Fruit fly (Drosophila melanogaster) whole organism, embryonic: Measurements from ENCODE around the gene CG14280.

Source experiments
- CG17361 ChIP-seq: fragments of 200-800 bp; sonication (Bioruptor generic); IDR thresholded peaks from 3 replicates; pipeline ENCODE4 v1.3.6; 2022; ENCODE audit warnings: missing biosample characterization, missing genetic modification characterization
- CG2129 ChIP-seq: fragments of 200-800 bp; sonication (Bioruptor generic); IDR thresholded peaks from 2 replicates; pipeline ENCODE4 v1.3.6; 2022; ENCODE audit warnings: missing biosample characterization, missing genetic modification characterization; ENCODE audit not compliant: partially characterized antibody
- CG7786 ChIP-seq: fragments of 200-800 bp; sonication (Bioruptor generic); optimal IDR thresholded peaks from 2 replicates; lab custom pipeline; 2016; ENCODE audit warnings: missing biosample characterization, missing genetic modification characterization
- CoRest ChIP-seq: fragments of 200-800 bp; sonication (Bioruptor generic); optimal IDR thresholded peaks from 3 replicates; lab custom pipeline; 2018; ENCODE audit warnings: missing biosample characterization, mild to moderate bottlenecking, missing genetic modification characterization, moderate library complexity
- Ets65A ChIP-seq: fragments of 200-800 bp; sonication (Bioruptor generic); peaks from one replicate; lab custom pipeline; 2016; ENCODE audit warnings: missing biosample characterization, missing genetic modification characterization
- MTF-1 ChIP-seq: fragments of 200-800 bp; sonication (Bioruptor generic); optimal IDR thresholded peaks from 2 replicates; lab custom pipeline; 2018; ENCODE audit warnings: missing biosample characterization, mild to moderate bottlenecking, missing genetic modification characterization, borderline replicate concordance
- Xrp1 ChIP-seq: fragments of 200-800 bp; sonication (Bioruptor generic); IDR thresholded peaks from 2 replicates; pipeline ENCODE4 v1.3.6; 2022; ENCODE audit warnings: missing biosample characterization, missing genetic modification characterization
- nom ChIP-seq: fragments of 200-800 bp; sonication (Bioruptor generic); optimal IDR thresholded peaks from 2 replicates; lab custom pipeline; 2017; ENCODE audit warnings: missing biosample characterization, missing genetic modification characterization, mild to moderate bottlenecking, moderate library complexity, missing genetic modification reagents
- slp2 ChIP-seq: fragments of 200-800 bp; sonication (Bioruptor generic); optimal IDR thresholded peaks from 2 replicates; lab custom pipeline; 2016; ENCODE audit warnings: missing biosample characterization, missing genetic modification characterization

CG14280 gene

DNA sequence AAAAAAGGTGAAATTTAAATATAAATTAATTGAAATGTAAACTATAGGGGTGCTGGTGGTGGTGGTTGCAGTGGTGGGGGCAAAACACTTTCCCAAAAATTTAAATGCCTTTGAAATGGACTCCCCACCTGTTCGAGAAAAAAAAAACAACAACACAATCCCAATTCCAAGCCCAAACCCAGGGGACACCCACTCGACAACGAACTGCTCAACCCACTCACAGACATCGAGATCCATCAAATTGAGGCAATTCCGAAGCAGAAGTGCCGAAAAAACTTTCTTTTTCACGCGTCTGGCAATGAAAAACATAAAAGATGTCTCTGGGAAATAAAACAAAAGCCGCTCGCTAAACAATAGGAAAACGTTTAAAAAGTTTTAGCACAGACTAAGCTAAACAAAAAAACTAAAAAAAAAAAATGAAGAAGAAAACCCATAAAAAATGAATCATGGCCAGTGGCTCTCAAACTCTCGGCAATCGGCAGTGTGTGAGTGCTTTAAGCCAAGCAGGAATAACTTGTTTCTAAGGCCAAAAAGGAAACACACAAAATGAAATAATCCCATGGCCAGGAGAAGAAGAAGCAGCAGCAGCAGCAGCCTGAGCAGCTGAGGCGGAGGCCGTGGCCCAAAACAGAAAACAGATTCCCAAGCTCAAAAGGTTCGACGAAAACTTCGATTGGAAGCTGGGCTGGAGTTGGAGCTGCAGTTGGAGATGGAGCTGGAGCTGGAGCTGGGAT is 52.4 kb downstream of the CG14280 start (continued):
- TF ChIP-seq CG17361, result no peak
- TF ChIP-seq nom (GFP tag; lab: Kevin White, UChicago), result peak; percentile 27
- no peak for TF ChIP-seq Ets65A
- TF ChIP-seq CoRest, result no peak
- TF ChIP-seq Xrp1 (GFP tag; lab: Robert Waterston, UW), result no peak
- no peak for TF ChIP-seq CG7786 (GFP tag; lab: Kevin White, UChicago)
- no peak for TF ChIP-seq CG2129 (GFP tag; lab: Robert Waterston, UW)
- TF ChIP-seq slp2, result no peak
- TF ChIP-seq MTF-1 (GFP tag; lab: Kevin White, UChicago), result no peak
- TF ChIP-seq, all 482 proteins: peak for 4
